Worm (Caenorhabditis elegans) whole organism, L3 larva: ENCODE measurements around the gene decr-1.3.

Experiments used
- egl-5 ChIP-seq: fragments of 150-350 bp; optimal IDR thresholded peaks from 2 replicates; lab custom pipeline; 2017; ENCODE audit warnings: missing biosample characterization, missing genetic modification reagents, missing genetic modification characterization, inconsistent platforms
- elt-2 ChIP-seq: sonication (generic microtip); optimal IDR thresholded peaks from 2 replicates; lab custom pipeline; 2016; ENCODE audit warnings: missing genetic modification reagents, mild to moderate bottlenecking, missing genetic modification characterization, missing compliant biosample characterization
- fos-1 ChIP-seq: fragments of 150-350 bp; optimal IDR thresholded peaks from 2 replicates; lab custom pipeline; 2014; ENCODE audit warnings: missing biosample characterization, missing genetic modification characterization
- nhr-23 ChIP-seq: fragments of 150-350 bp; optimal IDR thresholded peaks from 2 replicates; lab custom pipeline; 2014; ENCODE audit warnings: missing biosample characterization, missing genetic modification reagents, missing genetic modification characterization
- nhr-28 ChIP-seq: fragments of 150-350 bp; optimal IDR thresholded peaks from 2 replicates; lab custom pipeline; 2014; ENCODE audit warnings: missing biosample characterization, missing genetic modification characterization
- nhr-76 ChIP-seq: fragments of 150-350 bp; sonication (generic microtip); optimal IDR thresholded peaks from 5 replicates; lab custom pipeline; 2014; ENCODE audit warnings: missing biosample characterization, missing genetic modification characterization

ce11 chrII:8129040-8129387 is 44.3 kb downstream of the decr-1.3 start:
- TF ChIP-seq nhr-76 (tag; lab: Kevin White, UChicago) (no peak), fos-1 (tag; lab: Kevin White, UChicago) (no peak), elt-2 (tag; lab: Kevin White, UChicago) (no peak), egl-5 (tag; lab: Kevin White, UChicago) (no peak), nhr-23 (tag; lab: Kevin White, UChicago) (no peak), nhr-28 (tag; lab: Kevin White, UChicago) (no peak)
